Fruit fly (Drosophila melanogaster) whole organism, prepupa: ENCODE data around the gene CG5664.

Experiments
- Blimp-1 ChIP-seq: fragments of 200-800 bp; sonication (Bioruptor generic); optimal IDR thresholded peaks from 3 replicates; lab custom pipeline; 2017; ENCODE audit warnings: missing biosample characterization, missing genetic modification characterization, mild to moderate bottlenecking, moderate library complexity, missing genetic modification reagents
- CG10631 ChIP-seq: fragments of 200-800 bp; sonication (Bioruptor generic); optimal IDR thresholded peaks from 2 replicates; lab custom pipeline; 2016; ENCODE audit warnings: missing biosample characterization, missing genetic modification characterization
- CG10669 ChIP-seq: fragments of 200-800 bp; sonication (Bioruptor generic); optimal IDR thresholded peaks from 3 replicates; lab custom pipeline; 2018; ENCODE audit warnings: missing biosample characterization, mild to moderate bottlenecking, missing genetic modification characterization, moderate library complexity
- CG11294 ChIP-seq: fragments of 200-800 bp; sonication (Bioruptor generic); IDR thresholded peaks from 2 replicates; pipeline ENCODE4 v1.3.6; 2022; ENCODE audit warnings: missing biosample characterization, missing genetic modification characterization
- CG11762 ChIP-seq: fragments of 200-800 bp; sonication (Bioruptor generic); optimal IDR thresholded peaks from 3 replicates; lab custom pipeline; 2016; ENCODE audit warnings: missing biosample characterization, missing genetic modification characterization; ENCODE audit not compliant: insufficient read depth
- CG11902 ChIP-seq: fragments of 200-800 bp; sonication (Bioruptor generic); optimal IDR thresholded peaks from 3 replicates; lab custom pipeline; 2016; ENCODE audit warnings: missing biosample characterization, missing genetic modification characterization
- CG1621 ChIP-seq: fragments of 200-800 bp; sonication (Bioruptor generic); optimal IDR thresholded peaks from 3 replicates; lab custom pipeline; 2018; ENCODE audit warnings: missing biosample characterization, mild to moderate bottlenecking, missing genetic modification characterization
- CG16779 ChIP-seq: fragments of 200-800 bp; sonication (Bioruptor generic); optimal IDR thresholded peaks from 3 replicates; lab custom pipeline; 2017; ENCODE audit warnings: missing biosample characterization, mild to moderate bottlenecking, missing genetic modification characterization
- CG3032 ChIP-seq: fragments of 200-800 bp; optimal IDR thresholded peaks from 2 replicates; lab custom pipeline; 2019; ENCODE audit warnings: missing biosample characterization, mild to moderate bottlenecking, missing genetic modification characterization, moderate library complexity
- CG31627 ChIP-seq: fragments of 200-800 bp; sonication (Bioruptor generic); optimal IDR thresholded peaks from 3 replicates; lab custom pipeline; 2016; ENCODE audit warnings: missing biosample characterization, missing genetic modification characterization
- CG3919 ChIP-seq: fragments of 200-800 bp; sonication (Bioruptor generic); optimal IDR thresholded peaks from 3 replicates; lab custom pipeline; 2016; ENCODE audit warnings: missing biosample characterization, missing genetic modification characterization
- CG4318 ChIP-seq: fragments of 200-800 bp; sonication (Bioruptor generic); optimal IDR thresholded peaks from 3 replicates; lab custom pipeline; 2017; ENCODE audit warnings: missing biosample characterization, mild to moderate bottlenecking, missing genetic modification characterization
- CG6163 ChIP-seq: fragments of 200-800 bp; sonication (Bioruptor generic); IDR thresholded peaks from 3 replicates; pipeline ENCODE4 v1.3.6; 2022; ENCODE audit warnings: missing biosample characterization, missing genetic modification characterization
- CG6276 ChIP-seq: fragments of 200-800 bp; sonication (Bioruptor generic); optimal IDR thresholded peaks from 2 replicates; lab custom pipeline; 2017; ENCODE audit warnings: missing biosample characterization, mild to moderate bottlenecking, missing genetic modification characterization
- CG6792 ChIP-seq: fragments of 200-800 bp; sonication (Bioruptor generic); optimal IDR thresholded peaks from 3 replicates; lab custom pipeline; 2016; ENCODE audit warnings: missing biosample characterization, missing genetic modification characterization
- CG6808 ChIP-seq: fragments of 200-800 bp; sonication (Bioruptor generic); optimal IDR thresholded peaks from 3 replicates; lab custom pipeline; 2017; ENCODE audit warnings: missing biosample characterization, missing genetic modification characterization, mild to moderate bottlenecking, moderate library complexity, missing genetic modification reagents
- CG6854 ChIP-seq: fragments of 200-800 bp; sonication (Bioruptor generic); optimal IDR thresholded peaks from 2 replicates; lab custom pipeline; 2017; ENCODE audit warnings: missing biosample characterization, mild to moderate bottlenecking, missing genetic modification characterization
- CG7368 ChIP-seq: fragments of 200-800 bp; sonication (Bioruptor generic); optimal IDR thresholded peaks from 3 replicates; lab custom pipeline; 2016; ENCODE audit warnings: missing biosample characterization, missing genetic modification characterization
- CG8119 ChIP-seq: fragments of 200-800 bp; sonication (Bioruptor generic); IDR thresholded peaks from 3 replicates; pipeline ENCODE4 v1.3.6; 2022; ENCODE audit warnings: missing biosample characterization, missing genetic modification characterization
- CG8319 ChIP-seq: fragments of 200-800 bp; sonication (Bioruptor generic); optimal IDR thresholded peaks from 3 replicates; lab custom pipeline; 2016; ENCODE audit warnings: missing biosample characterization, missing genetic modification characterization
- CG9139 ChIP-seq: fragments of 200-800 bp; sonication (Bioruptor generic); optimal IDR thresholded peaks from 3 replicates; lab custom pipeline; 2017; ENCODE audit warnings: missing biosample characterization, mild to moderate bottlenecking, missing genetic modification characterization
- Eip75B ChIP-seq: fragments of 200-800 bp; sonication (Bioruptor generic); optimal IDR thresholded peaks from 3 replicates; lab custom pipeline; 2016; ENCODE audit warnings: missing biosample characterization, missing genetic modification characterization
- Eip78C ChIP-seq: fragments of 200-800 bp; sonication (Bioruptor generic); peaks from one replicate; lab custom pipeline; 2016; ENCODE audit warnings: missing biosample characterization, missing genetic modification characterization
- Eip93F ChIP-seq: fragments of 200-800 bp; sonication (Bioruptor generic); optimal IDR thresholded peaks from 2 replicates; lab custom pipeline; 2016; ENCODE audit warnings: missing biosample characterization, mild to moderate bottlenecking, missing genetic modification characterization
- Ets21C ChIP-seq: fragments of 200-800 bp; sonication (Bioruptor generic); optimal IDR thresholded peaks from 3 replicates; lab custom pipeline; 2016; ENCODE audit warnings: missing biosample characterization, missing genetic modification characterization
- Ets96B ChIP-seq: fragments of 200-800 bp; optimal IDR thresholded peaks from 2 replicates; lab custom pipeline; 2019; ENCODE audit warnings: missing biosample characterization, mild to moderate bottlenecking, missing genetic modification characterization, moderate library complexity
- Gug ChIP-seq: fragments of 200-800 bp; sonication (Bioruptor generic); IDR thresholded peaks from 2 replicates; pipeline ENCODE4 v1.3.6; 2022; ENCODE audit warnings: missing biosample characterization, missing genetic modification characterization
- Hr38 ChIP-seq: sonication (Bioruptor generic); optimal IDR thresholded peaks from 2 replicates; lab custom pipeline; 2016; ENCODE audit warnings: missing biosample characterization, missing genetic modification characterization
- Hr39 ChIP-seq: fragments of 200-800 bp; sonication (Bioruptor generic); optimal IDR thresholded peaks from 2 replicates; lab custom pipeline; 2016; ENCODE audit warnings: missing biosample characterization, missing genetic modification characterization
- Hr4 ChIP-seq: fragments of 200-800 bp; sonication (Bioruptor generic); optimal IDR thresholded peaks from 3 replicates; lab custom pipeline; 2016; ENCODE audit warnings: missing biosample characterization, missing genetic modification characterization
- Met ChIP-seq: fragments of 200-800 bp; sonication (Bioruptor generic); optimal IDR thresholded peaks from 3 replicates; lab custom pipeline; 2016; ENCODE audit warnings: missing biosample characterization, missing genetic modification characterization
- OdsH ChIP-seq: fragments of 200-800 bp; sonication (Bioruptor generic); optimal IDR thresholded peaks from 3 replicates; lab custom pipeline; 2016; ENCODE audit warnings: missing biosample characterization, missing genetic modification characterization
- Smox ChIP-seq: fragments of 200-800 bp; sonication (Bioruptor generic); optimal IDR thresholded peaks from 3 replicates; lab custom pipeline; 2016; ENCODE audit warnings: missing biosample characterization, missing genetic modification characterization
- Sox102F ChIP-seq: fragments of 200-800 bp; sonication (Bioruptor generic); optimal IDR thresholded peaks from 2 replicates; lab custom pipeline; 2016; ENCODE audit warnings: missing biosample characterization, mild to moderate bottlenecking, missing genetic modification characterization
- Sox14 ChIP-seq: fragments of 200-800 bp; sonication (Bioruptor generic); optimal IDR thresholded peaks from 3 replicates; lab custom pipeline; 2016; ENCODE audit warnings: missing biosample characterization, missing genetic modification characterization
- Sox15 ChIP-seq: fragments of 200-800 bp; sonication (Bioruptor generic); optimal IDR thresholded peaks from 3 replicates; lab custom pipeline; 2016; ENCODE audit warnings: missing biosample characterization, missing genetic modification characterization
- achi ChIP-seq: fragments of 200-800 bp; sonication (Bioruptor generic); optimal IDR thresholded peaks from 3 replicates; lab custom pipeline; 2016; ENCODE audit warnings: missing biosample characterization, missing genetic modification characterization
- cyc ChIP-seq: fragments of 200-800 bp; sonication (Bioruptor generic); optimal IDR thresholded peaks from 3 replicates; lab custom pipeline; 2016; ENCODE audit warnings: missing biosample characterization, missing genetic modification characterization
- dac ChIP-seq: fragments of 200-800 bp; sonication (Bioruptor generic); optimal IDR thresholded peaks from 2 replicates; lab custom pipeline; 2017; ENCODE audit warnings: missing biosample characterization, mild to moderate bottlenecking, missing genetic modification characterization
- dsx ChIP-seq: fragments of 200-800 bp; optimal IDR thresholded peaks from 3 replicates; lab custom pipeline; 2019; ENCODE audit warnings: missing biosample characterization, mild to moderate bottlenecking, missing genetic modification characterization, moderate library complexity; ENCODE audit not compliant: poor library complexity, severe bottlenecking
- eg ChIP-seq: fragments of 200-800 bp; sonication (Bioruptor generic); IDR thresholded peaks from 3 replicates; pipeline ENCODE4 v1.3.6; 2022; ENCODE audit warnings: missing biosample characterization, missing genetic modification characterization
- esn ChIP-seq: fragments of 200-800 bp; sonication (Bioruptor generic); optimal IDR thresholded peaks from 2 replicates; lab custom pipeline; 2016; ENCODE audit warnings: missing biosample characterization, mild to moderate bottlenecking, missing genetic modification characterization, moderate library complexity
- fd59A ChIP-seq: fragments of 200-800 bp; sonication (Bioruptor generic); optimal IDR thresholded peaks from 2 replicates; lab custom pipeline; 2017; ENCODE audit warnings: missing biosample characterization, mild to moderate bottlenecking, missing genetic modification characterization, missing genetic modification reagents
- fd85E ChIP-seq: fragments of 200-800 bp; sonication (Bioruptor generic); optimal IDR thresholded peaks from 3 replicates; lab custom pipeline; 2016; ENCODE audit warnings: missing biosample characterization, missing genetic modification characterization
- fkh ChIP-seq: fragments of 200-800 bp; sonication (Bioruptor generic); optimal IDR thresholded peaks from 3 replicates; lab custom pipeline; 2017; ENCODE audit warnings: missing biosample characterization, mild to moderate bottlenecking, missing genetic modification characterization, moderate library complexity
- lz ChIP-seq: fragments of 200-800 bp; sonication (Bioruptor generic); optimal IDR thresholded peaks from 3 replicates; lab custom pipeline; 2016; ENCODE audit warnings: missing biosample characterization, missing genetic modification characterization
- net ChIP-seq: fragments of 200-800 bp; sonication (Bioruptor generic); optimal IDR thresholded peaks from 3 replicates; lab custom pipeline; 2016; ENCODE audit warnings: missing biosample characterization, missing genetic modification characterization
- salr ChIP-seq, 2 experiments: fragments of 200-800 bp; sonication (Bioruptor generic); optimal IDR thresholded peaks; 3 replicates each; lab custom pipeline; 2016 to 2018; ENCODE audit warnings: missing biosample characterization in 2 of 2, missing genetic modification characterization in 2 of 2, mild to moderate bottlenecking in 1 of 2
- spab ChIP-seq: fragments of 200-800 bp; sonication (Bioruptor generic); optimal IDR thresholded peaks from 2 replicates; lab custom pipeline; 2017; ENCODE audit warnings: missing biosample characterization, mild to moderate bottlenecking, missing genetic modification characterization, missing genetic modification reagents
- ss ChIP-seq, 2 experiments: fragments of 200-800 bp; sonication (Bioruptor generic); optimal IDR thresholded peaks; 2 replicates in 1 of 2; 3 replicates in 1 of 2; lab custom pipeline; 2017 to 2018; ENCODE audit warnings: mild to moderate bottlenecking in 2 of 2, missing biosample characterization in 2 of 2, missing genetic modification characterization in 2 of 2, moderate library complexity in 1 of 2
- topi ChIP-seq: fragments of 200-800 bp; sonication (Bioruptor generic); optimal IDR thresholded peaks from 3 replicates; lab custom pipeline; 2016; ENCODE audit warnings: missing biosample characterization, missing genetic modification characterization
- vri ChIP-seq: fragments of 200-800 bp; sonication (Bioruptor generic); optimal IDR thresholded peaks from 3 replicates; lab custom pipeline; 2016; ENCODE audit warnings: missing biosample characterization, mild to moderate bottlenecking, missing genetic modification characterization

Gene CG5664

DNA sequence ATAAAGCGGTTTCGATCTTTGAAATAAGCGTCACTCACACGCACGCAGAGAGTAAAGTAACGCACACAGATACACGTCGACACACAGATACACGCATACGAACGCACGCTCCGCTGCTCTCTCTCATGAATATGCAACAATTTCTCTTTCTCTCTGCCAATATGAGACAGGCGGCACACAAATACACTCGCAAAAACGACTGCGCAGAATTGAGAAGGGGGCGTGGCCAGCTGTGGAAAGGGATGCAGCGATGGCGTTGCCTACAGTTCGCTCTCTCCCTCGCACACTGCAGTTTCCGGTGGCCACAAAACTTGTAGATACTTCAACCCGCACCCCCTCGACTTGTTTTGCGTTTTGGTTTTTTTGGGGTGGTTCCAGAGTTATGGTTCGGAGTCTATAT, 38.5 kb upstream of the CG5664 start:
- TF ChIP-seq dac (GFP tag; lab: Kevin White, UChicago) (peak; percentile 59), Hr38 (GFP tag; lab: Kevin White, UChicago) (no peak), lz (GFP tag; lab: Kevin White, UChicago) (peak; percentile 71), OdsH (GFP tag; lab: Kevin White, UChicago) (peak; percentile 73), dsx (GFP tag; lab: Kevin White, UChicago) (peak; percentile 61), CG10669 (GFP tag; lab: Kevin White, UChicago) (peak; percentile 55), Gug (GFP tag; lab: Robert Waterston, UW) (0 out of 2 replicates have a peak, but pooled peaks have one; percentile 10), fkh (GFP tag; lab: Kevin White, UChicago) (peak; percentile 54), Eip75B (peak; percentile 73), topi (GFP tag; lab: Kevin White, UChicago) (peak; percentile 63), spab (GFP tag; lab: Kevin White, UChicago) (peak; percentile 36), CG31627 (GFP tag; lab: Kevin White, UChicago) (peak; percentile 57), CG8119 (no peak), CG3032 (no peak), Hr4 (GFP tag; lab: Kevin White, UChicago) (peak; percentile 23), CG16779 (tag; lab: Kevin White, UChicago) (peak; percentile 48), Sox102F (GFP tag; lab: Kevin White, UChicago) (peak; percentile 67), Smox (GFP tag; lab: Kevin White, UChicago) (peak; percentile 45), ss (GFP tag; optimal IDR thresholded peaks at IDR 0.05; lab: Kevin White, UChicago) (peak; percentile 30 to 79), Hr39 (peak; percentile 65), Ets96B (tag; lab: Kevin White, UChicago) (no peak), CG3919 (GFP tag; lab: Kevin White, UChicago) (peak; percentile 89), fd85E (GFP tag; lab: Kevin White, UChicago) (peak; percentile 72), Sox14 (GFP tag; lab: Kevin White, UChicago) (peak; percentile 21), CG10631 (no peak), Sox15 (GFP tag; lab: Kevin White, UChicago) (no peak), esn (GFP tag; lab: Kevin White, UChicago) (peak; percentile 76), CG6163 (GFP tag; lab: Robert Waterston, UW) (peak; percentile 87), net (GFP tag; lab: Kevin White, UChicago) (peak; percentile 83), CG6854 (GFP tag; lab: Kevin White, UChicago) (peak; percentile 92), salr (GFP tag; optimal IDR thresholded peaks at IDR 0.05; lab: Kevin White, UChicago) (peak in 1 of 2 experiments; percentile 71), CG6808 (peak; percentile 56), Met (GFP tag; lab: Kevin White, UChicago) (peak; percentile 77), CG4318 (GFP tag; lab: Kevin White, UChicago) (no peak), Eip93F (GFP tag; lab: Kevin White, UChicago) (no peak), CG6276 (no peak), CG7368 (GFP tag; lab: Kevin White, UChicago) (peak; percentile 87), vri (GFP tag; lab: Kevin White, UChicago) (no peak), CG9139 (GFP tag; lab: Kevin White, UChicago) (peak; percentile 60), CG11762 (GFP tag; lab: Kevin White, UChicago) (peak; percentile 63), CG8319 (peak; percentile 78), Ets21C (GFP tag; lab: Kevin White, UChicago) (peak; percentile 1), Eip78C (peak; percentile 93), eg (GFP tag; lab: Robert Waterston, UW) (peak; percentile 83), achi (peak; percentile 76), CG6792 (GFP tag; lab: Kevin White, UChicago) (peak; percentile 68), cyc (GFP tag; lab: Kevin White, UChicago) (peak; percentile 66), CG11902 (GFP tag; lab: Kevin White, UChicago) (peak; percentile 17), Blimp-1 (peak; percentile 53), CG11294 (no peak), CG1621 (peak; percentile 63), fd59A (GFP tag; lab: Kevin White, UChicago) (peak; percentile 41)
